Fruit fly (Drosophila melanogaster) S2 (cell line): ENCODE data around the gene Nemp.

ENCODE experiments used
- CG8478 ChIP-seq: fragments of >200 bp; optimal IDR thresholded peaks from 2 replicates; lab custom pipeline; 2018
- CTCF ChIP-seq, 2 experiments: fragments of >200 bp; optimal IDR thresholded peaks; 2 replicates each; lab custom pipeline; 2018

- peak; percentile 9 to 31 for TF ChIP-seq CTCF (optimal IDR thresholded peaks at IDR 0.05; lab: Kevin White, UChicago)
- TF ChIP-seq CG8478 (lab: Kevin White, UChicago) = no peak
Measured at dm6 chrX:16610601-16611058, 44.2 kb downstream of the Nemp start, which contains the start of gene mbt.
